Fruit fly (Drosophila melanogaster): Measurements from ENCODE around the gene CG42724.
A peak's percentile ranks its signal among the peaks of the same experiment; 100 is the strongest.

CG42724 gene

dm6 chr3R:6397611-6398092 is 29.6 kb upstream of the CG42724 start (continued):
- TF ChIP-seq mam (GFP tag; optimal IDR thresholded peaks at IDR 0.05) (peak; percentile 30), CG10209 (GFP tag; optimal IDR thresholded peaks at IDR 0.05) (no peak), amos (GFP tag; IDR thresholded peaks at IDR 0.05; ENCODE audit: partially characterized antibody) (no peak), Mrtf (GFP tag; IDR thresholded peaks at IDR 0.05) (no peak), CG14965 (GFP tag; optimal IDR thresholded peaks at IDR 0.05; ENCODE audit: borderline replicate concordance) (no peak), ind (GFP tag; optimal IDR thresholded peaks at IDR 0.05) (peak; percentile 15), CG11093 (GFP tag; IDR thresholded peaks at IDR 0.05) (no peak), so (GFP tag; IDR thresholded peaks at IDR 0.05) (no peak), pfk (GFP tag; optimal IDR thresholded peaks at IDR 0.05) (no peak), oc (tag; optimal IDR thresholded peaks at IDR 0.05) (no peak), CG31388 (GFP tag; optimal IDR thresholded peaks at IDR 0.05) (no peak), CG18476 (GFP tag; optimal IDR thresholded peaks at IDR 0.05) (no peak), sisA (GFP tag; IDR thresholded peaks at IDR 0.05) (no peak; the same call in 1 of the 2 replicates), CG5180 (GFP tag; optimal IDR thresholded peaks at IDR 0.05) (no peak), CG13123 (GFP tag; optimal IDR thresholded peaks at IDR 0.05) (no peak), Eip74EF (GFP tag; optimal IDR thresholded peaks at IDR 0.05) (no peak), psq (GFP tag; optimal IDR thresholded peaks at IDR 0.05) (no peak), gem (tag; optimal IDR thresholded peaks at IDR 0.05) (peak; percentile 59), tio (GFP tag; optimal IDR thresholded peaks at IDR 0.05) (no peak), CG11398 (GFP tag; optimal IDR thresholded peaks at IDR 0.05) (no peak), CG17186 (GFP tag; optimal IDR thresholded peaks at IDR 0.05) (no peak), ranshi (GFP tag; IDR thresholded peaks at IDR 0.05) (no peak), eve (GFP tag; optimal IDR thresholded peaks at IDR 0.05) (peak in 1 of 2 experiments; percentile 14), CG10959 (GFP tag; IDR thresholded peaks at IDR 0.05) (no peak), D19A (tag; optimal IDR thresholded peaks at IDR 0.05) (peak; percentile 66), Pdp1 (GFP tag; optimal IDR thresholded peaks at IDR 0.05) (no peak), CrebB (tag; optimal IDR thresholded peaks at IDR 0.05) (no peak), vfl (GFP tag; optimal IDR thresholded peaks at IDR 0.05) (no peak), gcm (GFP tag; optimal IDR thresholded peaks at IDR 0.05) (no peak), Adf1 (GFP tag; IDR thresholded peaks at IDR 0.05) (no peak), gce (GFP tag; IDR thresholded peaks at IDR 0.05) (0 out of 3 replicates have a peak, but pooled peaks have one; percentile 14), CG15696 (tag; optimal IDR thresholded peaks at IDR 0.05) (no peak), ftz-f1 (GFP tag; optimal IDR thresholded peaks at IDR 0.05) (no peak), ewg (GFP tag; optimal IDR thresholded peaks at IDR 0.05) (no peak), Trl (optimal IDR thresholded peaks at IDR 0.05) (no peak), Trl (GFP tag; optimal IDR thresholded peaks at IDR 0.05) (no peak), Fer2 (tag; optimal IDR thresholded peaks at IDR 0.05) (no peak), shn (GFP tag; optimal IDR thresholded peaks at IDR 0.05) (no peak), scrt (GFP tag; optimal IDR thresholded peaks at IDR 0.05) (peak; percentile 2), dm (GFP tag; optimal IDR thresholded peaks at IDR 0.05) (no peak), CG6254 (GFP tag; optimal IDR thresholded peaks at IDR 0.05) (no peak), CG11085 (GFP tag; IDR thresholded peaks at IDR 0.05) (no peak), CG34224 (GFP tag; IDR thresholded peaks at IDR 0.05; ENCODE audit: partially characterized antibody) (no peak), Xrp1 (GFP tag; IDR thresholded peaks at IDR 0.05) (peak; percentile 28; the same call in 1 of the 2 replicates), CG14050 (GFP tag; IDR thresholded peaks at IDR 0.05) (no peak), prd (optimal IDR thresholded peaks at IDR 0.05) (no peak), prd (GFP tag; IDR thresholded peaks at IDR 0.05) (no peak), CG43689 (GFP tag; IDR thresholded peaks at IDR 0.05) (no peak), CG9817 (tag; optimal IDR thresholded peaks at IDR 0.05) (peak; percentile 21), CG11504 (tag; optimal IDR thresholded peaks at IDR 0.05) (peak; percentile 53), Ets65A (GFP tag) (no peak), crc (GFP tag; optimal IDR thresholded peaks at IDR 0.05) (no peak)
